Worm (Caenorhabditis elegans) whole organism, early embryonic: ENCODE data around the gene lgc-13.

ENCODE experiments used
- ama-1 ChIP-seq: fragments of 150-350 bp; optimal IDR thresholded peaks from 2 replicates; lab custom pipeline; 2014
- ceh-13 ChIP-seq: fragments of 200-800 bp; sonication (Bioruptor generic); optimal IDR thresholded peaks from 2 replicates; lab custom pipeline; 2018; ENCODE audit warnings: mild to moderate bottlenecking, missing genetic modification characterization, missing compliant biosample characterization
- tbx-37 ChIP-seq: fragments of 200-800 bp; sonication (Bioruptor generic); conservative IDR thresholded peaks from 2 replicates; pipeline ENCODE4 v1.3.6; 2022; ENCODE audit warnings: missing genetic modification reagents, missing genetic modification characterization, missing compliant biosample characterization

DNA sequence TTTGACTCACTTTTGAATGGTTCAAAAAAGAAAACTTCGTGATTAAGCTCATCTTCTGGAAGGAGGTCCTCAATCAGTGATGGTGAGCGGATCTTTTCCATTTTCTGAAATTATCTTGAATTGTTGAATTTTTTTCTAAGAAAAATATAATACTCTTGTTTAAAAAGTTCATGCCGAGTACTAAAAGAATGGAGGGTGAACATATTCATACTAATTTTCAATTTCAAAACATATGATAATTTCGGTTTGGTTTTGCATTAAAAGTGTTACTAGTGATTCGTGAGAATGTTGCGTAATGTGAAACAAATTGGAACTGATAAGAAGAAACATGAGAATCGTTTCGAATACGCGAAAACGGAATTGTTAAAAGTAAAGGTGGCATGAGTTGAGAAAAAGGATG lies 32.1 kb downstream of the lgc-13 start, which contains the start of gene lyst-1:
- no peak for TF ChIP-seq ceh-13 (GFP tag; lab: Kevin White, UChicago)
- TF ChIP-seq tbx-37 (GFP tag; lab: Robert Waterston, UW), result no peak
- no peak for TF ChIP-seq ama-1 (lab: Kevin White, UChicago)
